Worm (Caenorhabditis elegans): Measurements from ENCODE around the gene math-42.

DNA sequence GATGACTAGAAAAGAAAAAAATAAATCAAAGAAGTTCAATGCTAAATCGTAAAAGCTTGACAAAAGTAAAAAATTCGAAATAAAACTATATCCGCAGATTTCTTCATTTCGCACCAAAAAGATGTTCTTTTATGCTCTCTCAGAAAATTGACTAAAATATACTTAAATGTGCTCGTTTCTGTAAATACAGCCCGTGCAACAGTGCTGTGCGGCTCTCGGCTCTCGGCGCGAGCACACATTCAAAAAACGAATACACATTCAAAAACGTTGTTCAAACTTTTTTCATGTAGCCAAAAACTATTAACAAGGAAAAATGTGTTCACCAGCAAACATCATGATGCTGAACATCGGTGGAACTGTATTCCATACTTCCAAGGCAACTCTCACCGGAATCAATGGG, 41.1 kb downstream of the math-42 start, which contains the start of gene C40A11.3:
- no peak for TF ChIP-seq ztf-11 (tag; optimal IDR thresholded peaks at IDR 0.05)
- TF ChIP-seq sptf-1 (tag; optimal IDR thresholded peaks at IDR 0.05) = no peak
- TF ChIP-seq pha-4 (tag; optimal IDR thresholded peaks at IDR 0.05) = no peak
- no peak for TF ChIP-seq lsy-2 (tag; optimal IDR thresholded peaks at IDR 0.05)
- TF ChIP-seq unc-62 (GFP tag; optimal IDR thresholded peaks at IDR 0.05) = no peak
- no peak for TF ChIP-seq nhr-12 (tag; optimal IDR thresholded peaks at IDR 0.05)
- TF ChIP-seq ces-1 (GFP tag; optimal IDR thresholded peaks at IDR 0.05) = no peak
- TF ChIP-seq lin-13 (tag; optimal IDR thresholded peaks at IDR 0.05) = no peak
- no peak for TF ChIP-seq elt-1 (tag; optimal IDR thresholded peaks at IDR 0.05; ENCODE audit: borderline replicate concordance, insufficient read depth)
- TF ChIP-seq snpc-4 (tag; optimal IDR thresholded peaks at IDR 0.05) = no peak
- no peak for TF ChIP-seq nhr-237 (tag; optimal IDR thresholded peaks at IDR 0.05)
- no peak for TF ChIP-seq ceh-39 (tag; optimal IDR thresholded peaks at IDR 0.05)
